Worm (Caenorhabditis elegans) whole organism, early embryonic: ENCODE measurements around the gene try-9.

Source experiments
- B0310.2 ChIP-seq: sonication (generic microtip); optimal IDR thresholded peaks from 2 replicates; lab custom pipeline; 2016; ENCODE audit warnings: mild to moderate bottlenecking, missing genetic modification characterization, missing compliant biosample characterization
- F13C5.2 ChIP-seq: sonication (generic microtip); optimal IDR thresholded peaks from 2 replicates; lab custom pipeline; 2017; ENCODE audit warnings: mild to moderate bottlenecking, missing genetic modification characterization, inconsistent platforms, missing compliant biosample characterization
- ama-1 ChIP-seq: fragments of 150-350 bp; optimal IDR thresholded peaks from 2 replicates; lab custom pipeline; 2014
- ceh-13 ChIP-seq: fragments of 200-800 bp; sonication (Bioruptor generic); optimal IDR thresholded peaks from 2 replicates; lab custom pipeline; 2018; ENCODE audit warnings: mild to moderate bottlenecking, missing genetic modification characterization, missing compliant biosample characterization
- ceh-36 ChIP-seq: sonication (generic microtip); optimal IDR thresholded peaks from 2 replicates; lab custom pipeline; 2016; ENCODE audit warnings: missing genetic modification characterization, inconsistent platforms, missing compliant biosample characterization
- flt-1 ChIP-seq: fragments of 200-800 bp; sonication (Bioruptor generic); IDR thresholded peaks from 2 replicates; pipeline ENCODE4 v1.3.6; 2022; ENCODE audit warnings: missing genetic modification characterization, missing compliant biosample characterization
- hmbx-1 ChIP-seq: sonication (generic microtip); optimal IDR thresholded peaks from 2 replicates; lab custom pipeline; 2016; ENCODE audit warnings: mild to moderate bottlenecking, missing genetic modification characterization, missing compliant biosample characterization
- hmg-4 ChIP-seq: fragments of 200-800 bp; sonication (Bioruptor generic); optimal IDR thresholded peaks from 2 replicates; lab custom pipeline; 2018; ENCODE audit warnings: mild to moderate bottlenecking, missing genetic modification characterization, missing compliant biosample characterization
- hnd-1 ChIP-seq: sonication (generic microtip); optimal IDR thresholded peaks from 2 replicates; lab custom pipeline; 2016; ENCODE audit warnings: missing genetic modification characterization, missing compliant biosample characterization
- pes-1 ChIP-seq: fragments of 200-800 bp; sonication (Bioruptor generic); IDR thresholded peaks from 2 replicates; pipeline ENCODE4 v1.3.6; 2022; ENCODE audit warnings: missing genetic modification reagents, missing genetic modification characterization, missing compliant biosample characterization
- scrt-1 ChIP-seq: fragments of 200-800 bp; sonication (Bioruptor generic); IDR thresholded peaks from 2 replicates; pipeline ENCODE4 v1.3.6; 2022; ENCODE audit warnings: missing genetic modification characterization, missing compliant biosample characterization
- tbx-11 ChIP-seq: fragments of 200-800 bp; sonication (Bioruptor generic); IDR thresholded peaks from 2 replicates; pipeline ENCODE4 v1.3.6; 2022; ENCODE audit warnings: missing genetic modification characterization, missing compliant biosample characterization
- tbx-37 ChIP-seq: fragments of 200-800 bp; sonication (Bioruptor generic); conservative IDR thresholded peaks from 2 replicates; pipeline ENCODE4 v1.3.6; 2022; ENCODE audit warnings: missing genetic modification reagents, missing genetic modification characterization, missing compliant biosample characterization
- tra-4 ChIP-seq: sonication (generic microtip); optimal IDR thresholded peaks from 2 replicates; lab custom pipeline; 2017; ENCODE audit warnings: missing genetic modification characterization, missing compliant biosample characterization

DNA sequence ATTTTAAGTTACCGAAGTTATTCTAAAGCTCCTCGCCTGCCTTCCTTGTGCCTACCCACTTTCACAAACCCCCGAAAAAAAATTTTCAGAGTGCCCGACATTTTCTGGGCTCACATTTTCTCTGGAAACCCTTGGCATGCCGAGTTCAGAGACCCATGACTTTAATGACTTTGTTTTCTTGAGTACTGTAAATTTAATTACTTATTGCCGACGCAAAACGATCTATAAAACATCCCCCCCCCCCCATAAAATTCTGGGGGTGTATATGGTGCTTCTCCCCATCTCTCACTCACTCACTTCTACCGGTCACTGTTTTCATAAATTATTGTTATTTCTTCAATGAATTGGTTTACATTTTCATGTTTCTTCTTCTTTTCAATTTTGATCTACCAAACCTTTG is at the start of gene try-9:
- no peak for TF ChIP-seq ama-1 (lab: Kevin White, UChicago)
- no peak for TF ChIP-seq hmbx-1 (tag; lab: Kevin White, UChicago)
- no peak for TF ChIP-seq F13C5.2 (tag; lab: Kevin White, UChicago)
- no peak for TF ChIP-seq B0310.2
- TF ChIP-seq flt-1 (GFP tag; lab: Robert Waterston, UW): no peak
- no peak for TF ChIP-seq hmg-4 (GFP tag; lab: Kevin White, UChicago)
- TF ChIP-seq hnd-1 (tag; lab: Kevin White, UChicago): no peak
- no peak for TF ChIP-seq scrt-1 (GFP tag; lab: Robert Waterston, UW)
- no peak for TF ChIP-seq tra-4
- TF ChIP-seq ceh-36 (tag; lab: Kevin White, UChicago): no peak
- TF ChIP-seq tbx-37 (GFP tag; lab: Robert Waterston, UW): no peak
- TF ChIP-seq tbx-11: no peak
- TF ChIP-seq ceh-13 (GFP tag; lab: Kevin White, UChicago): no peak
- no peak for TF ChIP-seq pes-1 (GFP tag; lab: Robert Waterston, UW)
